Worm (Caenorhabditis elegans) whole organism, L1 larva: ENCODE results near the gene ZK856.14.
A peak's percentile ranks its signal among the peaks of the same experiment; 100 is the strongest.

ENCODE experiments used
- C16A3.4 ChIP-seq: fragments of 150-350 bp; optimal IDR thresholded peaks from 2 replicates; lab custom pipeline; 2014; ENCODE audit warnings: missing biosample characterization, missing genetic modification characterization
- C34B4.2 ChIP-seq: sonication (generic microtip); optimal IDR thresholded peaks from 2 replicates; lab custom pipeline; 2017; ENCODE audit warnings: mild to moderate bottlenecking, missing genetic modification characterization, missing compliant biosample characterization
- F16B12.6 ChIP-seq: fragments of 150-350 bp; optimal IDR thresholded peaks from 2 replicates; lab custom pipeline; 2014; ENCODE audit warnings: missing biosample characterization, missing genetic modification characterization
- Y116A8C.19 ChIP-seq: sonication (generic microtip); optimal IDR thresholded peaks from 2 replicates; lab custom pipeline; 2016; ENCODE audit warnings: missing compliant biosample characterization, missing genetic modification characterization, borderline replicate concordance
- aha-1 ChIP-seq: fragments of 150-350 bp; optimal IDR thresholded peaks from 2 replicates; lab custom pipeline; 2014; ENCODE audit warnings: missing biosample characterization, missing genetic modification characterization
- alr-1 ChIP-seq: fragments of 200-800 bp; sonication (Bioruptor generic); optimal IDR thresholded peaks from 2 replicates; lab custom pipeline; 2018; ENCODE audit warnings: borderline replicate concordance, mild to moderate bottlenecking, missing genetic modification characterization, missing compliant biosample characterization
- aly-2 ChIP-seq: fragments of 150-350 bp; optimal IDR thresholded peaks from 2 replicates; lab custom pipeline; 2014; ENCODE audit warnings: missing biosample characterization, missing genetic modification characterization
- ama-1 ChIP-seq: fragments of 150-350 bp; optimal IDR thresholded peaks from 2 replicates; lab custom pipeline; 2014
- blmp-1 ChIP-seq: fragments of 150-350 bp; optimal IDR thresholded peaks from 2 replicates; lab custom pipeline; 2014; ENCODE audit warnings: missing biosample characterization, missing genetic modification characterization
- ceh-63 ChIP-seq: fragments of 200-800 bp; sonication (Bioruptor generic); optimal IDR thresholded peaks from 2 replicates; lab custom pipeline; 2018; ENCODE audit warnings: mild to moderate bottlenecking, missing genetic modification characterization, missing compliant biosample characterization
- ceh-8 ChIP-seq: fragments of 200-800 bp; sonication (Bioruptor generic); optimal IDR thresholded peaks from 2 replicates; lab custom pipeline; 2018; ENCODE audit warnings: mild to moderate bottlenecking, missing genetic modification characterization, moderate library complexity, missing compliant biosample characterization
- ceh-90 ChIP-seq: sonication (generic microtip); optimal IDR thresholded peaks from 2 replicates; lab custom pipeline; 2016; ENCODE audit warnings: missing genetic modification characterization, missing compliant biosample characterization
- dpl-1 ChIP-seq, 3 experiments: fragments of 150-350 bp in 2 of 3; sonication (generic microtip) in 1 of 3; optimal IDR thresholded peaks; 2 replicates each; lab custom pipeline; 2014 to 2017; ENCODE audit warnings: missing biosample characterization in 3 of 3, missing genetic modification characterization in 3 of 3, missing genetic modification reagents in 3 of 3
- dsc-1 ChIP-seq: sonication (generic microtip); optimal IDR thresholded peaks from 2 replicates; lab custom pipeline; 2016; ENCODE audit warnings: mild to moderate bottlenecking, missing genetic modification characterization, missing compliant biosample characterization
- efl-1 ChIP-seq, 4 experiments: fragments of 150-350 bp; optimal IDR thresholded peaks in 3 of 4; peaks in 1 of 4; 1 replicate in 1 of 4; 2 replicates in 3 of 4; lab custom pipeline; 2014; ENCODE audit warnings: missing biosample characterization in 2 of 4, missing genetic modification characterization in 2 of 4, missing genetic modification reagents in 2 of 4
- egl-13 ChIP-seq: sonication (generic microtip); optimal IDR thresholded peaks from 2 replicates; lab custom pipeline; 2016; ENCODE audit warnings: missing genotype, missing genetic modification reagents, missing genetic modification characterization, missing compliant biosample characterization
- egl-27 ChIP-seq, 2 experiments: fragments of 150-350 bp in 1 of 2; sonication (generic microtip); optimal IDR thresholded peaks; 3 replicates each; lab custom pipeline; 2017 to 2018; ENCODE audit warnings: missing biosample characterization in 2 of 2, missing genetic modification characterization in 2 of 2, missing genetic modification reagents in 2 of 2
- elt-2 ChIP-seq: sonication (generic microtip); optimal IDR thresholded peaks from 2 replicates; lab custom pipeline; 2016; ENCODE audit warnings: missing genetic modification characterization, mild to moderate bottlenecking, inconsistent platforms, missing compliant biosample characterization, missing genetic modification reagents
- elt-3 ChIP-seq, 6 experiments: fragments of 150-350 bp in 1 of 6; sonication (generic microtip); optimal IDR thresholded peaks; 2 replicates each; lab custom pipeline; 2017 to 2018; ENCODE audit warnings: missing biosample characterization in 6 of 6, missing genetic modification characterization in 6 of 6, inconsistent platforms in 1 of 6
- ets-5 ChIP-seq: fragments of 200-800 bp; sonication (Bioruptor generic); IDR thresholded peaks from 2 replicates; pipeline ENCODE4 v1.3.6; 2022; ENCODE audit warnings: missing genetic modification characterization, missing compliant biosample characterization
- fkh-8 ChIP-seq: sonication (generic microtip); optimal IDR thresholded peaks from 2 replicates; lab custom pipeline; 2016; ENCODE audit warnings: mild to moderate bottlenecking, missing genetic modification characterization, missing compliant biosample characterization
- fos-1 ChIP-seq: fragments of 150-350 bp; optimal IDR thresholded peaks from 2 replicates; lab custom pipeline; 2014; ENCODE audit warnings: missing biosample characterization, missing genetic modification characterization
- hpl-2 ChIP-seq: fragments of 150-350 bp; optimal IDR thresholded peaks from 2 replicates; lab custom pipeline; 2014; ENCODE audit warnings: missing biosample characterization, missing genetic modification reagents, missing genetic modification characterization
- isw-1 ChIP-seq: fragments of 200-800 bp; sonication (Bioruptor generic); IDR thresholded peaks from 2 replicates; pipeline ENCODE4 v1.3.6; 2022; ENCODE audit warnings: missing genetic modification characterization, missing compliant biosample characterization
- lin-13 ChIP-seq: fragments of 150-350 bp; optimal IDR thresholded peaks from 2 replicates; lab custom pipeline; 2014; ENCODE audit warnings: missing biosample characterization, missing genetic modification reagents, missing genetic modification characterization
- lin-14 ChIP-seq: fragments of 200-800 bp; sonication (Bioruptor generic); optimal IDR thresholded peaks from 2 replicates; lab custom pipeline; 2018; ENCODE audit warnings: mild to moderate bottlenecking, missing genetic modification characterization, moderate library complexity, missing compliant biosample characterization
- lin-15B ChIP-seq: fragments of 150-350 bp; sonication (generic microtip); optimal IDR thresholded peaks from 3 replicates; lab custom pipeline; 2014; ENCODE audit warnings: missing biosample characterization, missing genetic modification characterization
- lin-39 ChIP-seq: fragments of 150-350 bp; optimal IDR thresholded peaks from 2 replicates; lab custom pipeline; 2014; ENCODE audit warnings: missing biosample characterization, missing genetic modification reagents, missing genetic modification characterization
- lir-3 ChIP-seq: sonication (generic microtip); optimal IDR thresholded peaks from 2 replicates; lab custom pipeline; 2016; ENCODE audit warnings: mild to moderate bottlenecking, missing genetic modification characterization, moderate library complexity, missing compliant biosample characterization; ENCODE audit not compliant: poor library complexity
- mab-9 ChIP-seq: fragments of 200-800 bp; sonication (Bioruptor generic); IDR thresholded peaks from 2 replicates; pipeline ENCODE4 v1.3.6; 2022; ENCODE audit warnings: missing genetic modification reagents, missing genetic modification characterization, missing compliant biosample characterization
- mdl-1 ChIP-seq, 2 experiments: fragments of 150-350 bp; optimal IDR thresholded peaks; 2 replicates each; lab custom pipeline; 2014 to 2017; ENCODE audit warnings: missing biosample characterization in 2 of 2, missing genetic modification characterization in 2 of 2, inconsistent platforms in 1 of 2
- mep-1 ChIP-seq: fragments of 150-350 bp; optimal IDR thresholded peaks from 2 replicates; lab custom pipeline; 2014; ENCODE audit warnings: missing biosample characterization, missing genetic modification characterization
- nhr-11 ChIP-seq: fragments of 150-350 bp; optimal IDR thresholded peaks from 2 replicates; lab custom pipeline; 2014; ENCODE audit warnings: missing biosample characterization, missing genetic modification characterization
- nhr-12 ChIP-seq: sonication (generic microtip); optimal IDR thresholded peaks from 2 replicates; lab custom pipeline; 2017; ENCODE audit warnings: missing biosample characterization, missing genetic modification characterization
- nhr-19 ChIP-seq: fragments of 200-800 bp; sonication (Bioruptor generic); conservative IDR thresholded peaks from 2 replicates; pipeline ENCODE4 v1.3.6; 2022; ENCODE audit warnings: missing genetic modification characterization, missing compliant biosample characterization
- nhr-20 ChIP-seq: sonication (generic microtip); optimal IDR thresholded peaks from 2 replicates; lab custom pipeline; 2016; ENCODE audit warnings: mild to moderate bottlenecking, missing genetic modification characterization, missing compliant biosample characterization
- nhr-237 ChIP-seq: fragments of 150-350 bp; optimal IDR thresholded peaks from 2 replicates; lab custom pipeline; 2014; ENCODE audit warnings: missing biosample characterization, missing genetic modification characterization
- nhr-71 ChIP-seq: sonication (generic microtip); optimal IDR thresholded peaks from 2 replicates; lab custom pipeline; 2016; ENCODE audit warnings: mild to moderate bottlenecking, missing genetic modification characterization, moderate library complexity, missing compliant biosample characterization
- nhr-76 ChIP-seq: sonication (generic microtip); optimal IDR thresholded peaks from 2 replicates; lab custom pipeline; 2017; ENCODE audit warnings: missing biosample characterization, missing genetic modification characterization
- nhr-77 ChIP-seq: fragments of 150-350 bp; optimal IDR thresholded peaks from 2 replicates; lab custom pipeline; 2014; ENCODE audit warnings: missing biosample characterization, missing genetic modification characterization
- nhr-84 ChIP-seq: sonication (generic microtip); optimal IDR thresholded peaks from 2 replicates; lab custom pipeline; 2017; ENCODE audit warnings: missing biosample characterization, missing genetic modification characterization
- nhr-85 ChIP-seq: sonication (generic microtip); peaks from one replicate; lab custom pipeline; 2016; ENCODE audit warnings: missing genetic modification characterization, inconsistent platforms, missing compliant biosample characterization
- pqm-1 ChIP-seq: sonication (generic microtip); optimal IDR thresholded peaks from 3 replicates; lab custom pipeline; 2017; ENCODE audit warnings: missing biosample characterization, missing genetic modification characterization
- snpc-4 ChIP-seq: fragments of 150-350 bp; optimal IDR thresholded peaks from 2 replicates; lab custom pipeline; 2014; ENCODE audit warnings: missing biosample characterization, missing genetic modification characterization
- sptf-1 ChIP-seq: fragments of 150-350 bp; optimal IDR thresholded peaks from 2 replicates; lab custom pipeline; 2014; ENCODE audit warnings: missing biosample characterization, missing genetic modification characterization
- sup-37 ChIP-seq: fragments of 200-800 bp; sonication (Bioruptor generic); optimal IDR thresholded peaks from 2 replicates; lab custom pipeline; 2018; ENCODE audit warnings: mild to moderate bottlenecking, missing genetic modification characterization, missing compliant biosample characterization
- swsn-7 ChIP-seq: sonication (generic microtip); optimal IDR thresholded peaks from 2 replicates; lab custom pipeline; 2016; ENCODE audit warnings: missing genetic modification characterization, missing compliant biosample characterization
- tlp-1 ChIP-seq: fragments of 150-350 bp; optimal IDR thresholded peaks from 2 replicates; lab custom pipeline; 2014; ENCODE audit warnings: missing biosample characterization, missing genetic modification characterization
- unc-130 ChIP-seq: fragments of 150-350 bp; optimal IDR thresholded peaks from 2 replicates; lab custom pipeline; 2017; ENCODE audit warnings: missing biosample characterization, missing genetic modification characterization, inconsistent platforms
- unc-98 ChIP-seq: fragments of 200-800 bp; sonication (Bioruptor generic); IDR thresholded peaks from 2 replicates; pipeline ENCODE4 v1.3.6; 2022; ENCODE audit warnings: missing genetic modification characterization, missing compliant biosample characterization
- vab-15 ChIP-seq: sonication (generic microtip); optimal IDR thresholded peaks from 2 replicates; lab custom pipeline; 2017; ENCODE audit warnings: missing genotype, mild to moderate bottlenecking, missing genetic modification characterization, missing compliant biosample characterization
- zag-1 ChIP-seq: fragments of 150-350 bp; optimal IDR thresholded peaks from 2 replicates; lab custom pipeline; 2014; ENCODE audit warnings: missing biosample characterization, missing genetic modification characterization
- zip-4 ChIP-seq: fragments of 200-800 bp; sonication (Bioruptor generic); optimal IDR thresholded peaks from 2 replicates; lab custom pipeline; 2018; ENCODE audit warnings: mild to moderate bottlenecking, missing genetic modification characterization, moderate library complexity, missing compliant biosample characterization
- ztf-4 ChIP-seq: fragments of 150-350 bp; optimal IDR thresholded peaks from 2 replicates; lab custom pipeline; 2014; ENCODE audit warnings: missing biosample characterization, missing genetic modification characterization

ZK856.14 gene

DNA sequence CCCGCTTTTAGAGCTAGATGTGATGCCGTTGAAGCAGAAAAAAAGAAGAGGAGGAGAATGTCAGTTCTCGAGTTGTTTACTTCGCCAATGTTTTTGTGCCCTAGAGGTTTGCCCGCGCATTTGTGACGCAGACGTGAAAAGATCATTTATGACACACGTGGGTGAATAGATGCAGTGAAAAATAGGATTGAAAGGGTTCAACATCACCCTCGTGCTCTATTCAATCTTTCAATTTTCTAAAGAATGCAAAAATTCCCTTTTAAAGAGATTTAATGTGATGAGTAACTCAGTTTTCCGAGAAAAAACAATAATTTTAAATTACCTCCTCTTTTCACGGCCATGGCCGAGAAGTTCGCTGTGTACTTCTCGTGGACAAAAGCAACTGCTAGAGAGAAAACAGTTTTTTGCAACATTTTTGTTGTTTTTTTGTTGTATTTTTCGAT is 29.6 kb downstream of the ZK856.14 start (continued):
- TF ChIP-seq ceh-63 (no peak), lin-13 (GFP tag; lab: Kevin White, UChicago) (peak; percentile 13), nhr-85 (tag; lab: Kevin White, UChicago) (peak; percentile 67), efl-1 (optimal IDR thresholded peaks at IDR 0.05; lab: Kevin White, UChicago) (peak; percentile 35 to 53), efl-1 (GFP tag; optimal IDR thresholded peaks at IDR 0.05 in 1 of 2; lab: Kevin White, UChicago) (peak; percentile 42 to 79), nhr-76 (no peak), blmp-1 (tag; lab: Kevin White, UChicago) (no peak), sptf-1 (tag; lab: Kevin White, UChicago) (no peak), sup-37 (GFP tag; lab: Kevin White, UChicago) (no peak), ama-1 (lab: Kevin White, UChicago) (no peak), egl-27 (tag; optimal IDR thresholded peaks at IDR 0.05; lab: Kevin White, UChicago) (no peak), hpl-2 (GFP tag; lab: Kevin White, UChicago) (no peak), ceh-8 (GFP tag; lab: Kevin White, UChicago) (peak; percentile 28), nhr-71 (tag; lab: Kevin White, UChicago) (peak; percentile 84), dsc-1 (peak; percentile 91), ztf-4 (peak; percentile 41), dpl-1 (GFP tag; optimal IDR thresholded peaks at IDR 0.05; lab: Kevin White, UChicago) (peak; percentile 34 to 65 (median 44)), ceh-90 (tag; lab: Kevin White, UChicago) (peak; percentile 31), nhr-77 (tag; lab: Kevin White, UChicago) (no peak), swsn-7 (peak; percentile 42), C16A3.4 (peak; percentile 56), isw-1 (GFP tag; lab: Robert Waterston, UW) (no peak; the same call in 1 of the 2 replicates), Y116A8C.19 (tag; lab: Kevin White, UChicago) (no peak), nhr-84 (tag; lab: Kevin White, UChicago) (no peak), zag-1 (no peak), elt-3 (tag; optimal IDR thresholded peaks at IDR 0.05; lab: Kevin White, UChicago) (no peak), F16B12.6 (tag; lab: Kevin White, UChicago) (no peak), ets-5 (GFP tag; lab: Robert Waterston, UW) (no peak), snpc-4 (tag; lab: Kevin White, UChicago) (no peak), nhr-11 (tag; lab: Kevin White, UChicago) (peak; percentile 31), elt-2 (no peak), vab-15 (no peak), lir-3 (tag; lab: Kevin White, UChicago) (peak; percentile 21), mep-1 (peak; percentile 44), nhr-20 (tag; lab: Kevin White, UChicago) (peak; percentile 30), lin-39 (tag; lab: Kevin White, UChicago) (no peak)

DNA sequence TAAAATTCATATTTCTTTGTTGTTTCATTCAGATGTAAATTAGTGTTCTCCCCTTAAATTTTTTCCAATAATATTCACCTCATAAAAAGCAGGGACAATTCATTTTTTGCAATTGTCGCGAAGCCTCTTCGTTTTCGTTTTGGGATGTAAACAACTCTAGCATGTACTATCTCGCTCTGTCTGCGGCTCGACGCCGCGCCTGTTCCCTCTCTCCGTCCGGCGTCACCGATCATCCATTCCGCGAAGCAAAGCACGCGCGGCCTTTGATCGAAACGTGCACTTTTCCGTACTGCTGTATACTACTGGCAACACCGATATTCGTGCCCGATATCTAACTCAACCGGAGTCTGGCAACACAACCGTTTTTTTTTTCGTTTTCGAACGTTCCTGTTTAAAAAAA is 30.1 kb downstream of the ZK856.14 start:
- TF ChIP-seq ceh-8 (GFP tag; lab: Kevin White, UChicago), result no peak
- no peak for TF ChIP-seq unc-130 (tag; lab: Kevin White, UChicago)
- no peak for TF ChIP-seq aly-2
- no peak for TF ChIP-seq pqm-1 (tag; lab: Kevin White, UChicago)
- no peak for TF ChIP-seq nhr-237 (tag; lab: Kevin White, UChicago)
- TF ChIP-seq fkh-8 (tag; lab: Kevin White, UChicago), result no peak
- TF ChIP-seq aha-1 (tag; lab: Kevin White, UChicago), result no peak
- TF ChIP-seq zip-4 (GFP tag; lab: Kevin White, UChicago), result no peak
- peak; percentile 38 for TF ChIP-seq nhr-19
- TF ChIP-seq isw-1 (GFP tag; lab: Robert Waterston, UW), result no peak
- no peak for TF ChIP-seq zag-1
- no peak for TF ChIP-seq lin-15B
- TF ChIP-seq sptf-1 (tag; lab: Kevin White, UChicago), result no peak
- no peak for TF ChIP-seq egl-13 (tag; lab: Kevin White, UChicago)
- no peak for TF ChIP-seq tlp-1 (tag; lab: Kevin White, UChicago)
- TF ChIP-seq nhr-12, result no peak
- TF ChIP-seq fos-1 (tag; lab: Kevin White, UChicago), result no peak
- peak; percentile 22 for TF ChIP-seq lin-14 (GFP tag; lab: Kevin White, UChicago)
- peak in 1 of 2 experiments; percentile 17 for TF ChIP-seq mdl-1 (tag; optimal IDR thresholded peaks at IDR 0.05; lab: Kevin White, UChicago)
- TF ChIP-seq unc-98 (GFP tag; lab: Robert Waterston, UW), result no peak
- no peak for TF ChIP-seq alr-1
- no peak for TF ChIP-seq C34B4.2 (tag; lab: Kevin White, UChicago)
- TF ChIP-seq mab-9, result no peak
